Worm (Caenorhabditis elegans) whole organism, L3 larva: ENCODE data around the gene F32D1.3.

ENCODE experiments used
- aly-2 ChIP-seq: fragments of 150-350 bp; optimal IDR thresholded peaks from 2 replicates; lab custom pipeline; 2014; ENCODE audit warnings: missing biosample characterization, missing genetic modification characterization
- daf-12 ChIP-seq: fragments of 150-350 bp; optimal IDR thresholded peaks from 2 replicates; lab custom pipeline; 2014; ENCODE audit warnings: missing biosample characterization, missing genetic modification reagents, missing genetic modification characterization
- fos-1 ChIP-seq: fragments of 150-350 bp; optimal IDR thresholded peaks from 2 replicates; lab custom pipeline; 2014; ENCODE audit warnings: missing biosample characterization, missing genetic modification characterization
- hmg-11 ChIP-seq: sonication (generic microtip); optimal IDR thresholded peaks from 2 replicates; lab custom pipeline; 2016; ENCODE audit warnings: missing genetic modification characterization, missing compliant biosample characterization
- pqm-1 ChIP-seq: fragments of 150-350 bp; optimal IDR thresholded peaks from 2 replicates; lab custom pipeline; 2017; ENCODE audit warnings: missing biosample characterization, missing genetic modification characterization, inconsistent platforms
- skn-1 ChIP-seq: fragments of 150-350 bp; optimal IDR thresholded peaks from 2 replicates; lab custom pipeline; 2014; ENCODE audit warnings: missing biosample characterization, missing genetic modification characterization
- unc-62 ChIP-seq: fragments of 150-350 bp; sonication (generic microtip); optimal IDR thresholded peaks from 4 replicates; lab custom pipeline; 2014; ENCODE audit warnings: missing biosample characterization, missing genetic modification reagents, missing genetic modification characterization

DNA sequence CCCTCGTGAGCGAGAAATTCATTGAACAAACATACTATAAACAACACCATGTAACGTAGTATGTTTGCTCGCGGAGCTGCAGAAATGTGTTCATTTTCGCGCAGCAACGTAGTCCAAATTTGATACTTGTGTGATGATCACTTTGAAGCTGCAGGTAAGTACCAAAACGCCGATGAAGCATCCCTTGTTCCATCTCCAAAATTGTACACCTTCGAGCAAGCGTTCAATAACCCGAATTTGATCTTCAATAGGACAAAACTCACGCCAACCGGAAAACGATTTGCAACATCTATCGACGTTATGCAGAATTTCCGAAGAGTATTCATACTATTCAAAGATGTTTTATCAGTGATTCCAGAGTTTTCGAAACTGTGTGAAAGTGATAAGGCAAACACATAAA is 49.3 kb upstream of the F32D1.3 start, which contains the start of gene Y47D7A.3:
- TF ChIP-seq fos-1 (tag; lab: Kevin White, UChicago) (no peak), pqm-1 (tag; lab: Kevin White, UChicago) (no peak), aly-2 (tag; lab: Kevin White, UChicago) (no peak), daf-12 (tag; lab: Kevin White, UChicago) (no peak), unc-62 (GFP tag; lab: Kevin White, UChicago) (no peak), skn-1 (tag; lab: Kevin White, UChicago) (no peak), hmg-11 (no peak)
